Worm (Caenorhabditis elegans): ENCODE results near the gene C18H9.1.
A peak's percentile ranks its signal among the peaks of the same experiment; 100 is the strongest.

C18H9.1 gene

DNA sequence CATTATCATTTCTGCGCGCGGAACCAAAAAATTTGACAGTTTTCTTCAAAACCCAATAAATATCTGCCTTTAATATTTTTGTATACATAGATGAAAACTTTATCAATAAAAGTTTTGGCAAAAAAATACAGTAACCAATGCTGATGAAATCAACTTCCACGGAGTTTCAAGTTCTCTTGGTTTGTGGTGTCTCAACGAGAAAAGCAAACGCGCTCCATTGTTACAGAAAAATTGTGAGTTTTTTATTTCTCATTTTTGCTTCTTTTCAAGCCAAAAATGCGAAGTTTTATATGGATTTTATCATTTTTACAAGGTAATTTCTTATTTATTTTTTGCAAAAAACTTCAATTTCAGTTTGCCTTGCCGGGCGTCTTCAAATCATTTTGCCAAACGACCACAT is 35.8 kb downstream of the C18H9.1 start, which contains the start of gene T14B4.3:
Gene T14B4.3 (plus strand): TSS at position 264 of the 400 bp plus-strand sequence.
- TF ChIP-seq ceh-44 (GFP tag; IDR thresholded peaks at IDR 0.05) (0 out of 2 replicates have a peak, but pooled peaks have one; percentile 27), lin-1 (GFP tag; IDR thresholded peaks at IDR 0.05) (no peak), hlh-11 (tag; optimal IDR thresholded peaks at IDR 0.05) (no peak), ctbp-1 (GFP tag; IDR thresholded peaks at IDR 0.05) (no peak), cey-2 (tag; optimal IDR thresholded peaks at IDR 0.05; ENCODE audit: borderline replicate concordance, insufficient read depth) (no peak), daf-12 (tag; optimal IDR thresholded peaks at IDR 0.05) (no peak), F37D6.2 (tag; optimal IDR thresholded peaks at IDR 0.05) (no peak), ZK337.2 (GFP tag; IDR thresholded peaks at IDR 0.05) (no peak), nhr-11 (tag; optimal IDR thresholded peaks at IDR 0.05) (peak; percentile 45), F49E8.2 (tag; optimal IDR thresholded peaks at IDR 0.05; ENCODE audit: borderline replicate concordance) (no peak), snpc-1.2 (GFP tag; IDR thresholded peaks at IDR 0.05) (no peak), D1046.2 (GFP tag; IDR thresholded peaks at IDR 0.05) (no peak), zfp-2 (tag; optimal IDR thresholded peaks at IDR 0.05) (no peak), ztf-7 (tag; optimal IDR thresholded peaks at IDR 0.05) (no peak), nhr-28 (tag; optimal IDR thresholded peaks at IDR 0.05) (peak; percentile 59), arid-1 (GFP tag; conservative IDR thresholded peaks at IDR 0.05) (no peak), pha-4 (GFP tag; IDR thresholded peaks at IDR 0.05) (no peak), pha-4 (tag; optimal IDR thresholded peaks at IDR 0.05) (peak; percentile 51), skn-1 (tag; optimal IDR thresholded peaks at IDR 0.05) (no peak), mes-2 (tag; optimal IDR thresholded peaks at IDR 0.05; ENCODE audit: poor library complexity, severe bottlenecking) (peak; percentile 94), hif-1 (tag; optimal IDR thresholded peaks at IDR 0.05) (peak in 1 of 2 experiments; percentile 77), madf-9 (GFP tag; conservative IDR thresholded peaks at IDR 0.05) (no peak), nhr-48 (tag; optimal IDR thresholded peaks at IDR 0.05) (no peak), T26A8.4 (GFP tag; IDR thresholded peaks at IDR 0.05) (no peak), dmd-6 (GFP tag; IDR thresholded peaks at IDR 0.05) (no peak), ama-1 (optimal IDR thresholded peaks at IDR 0.05) (no peak), nhr-77 (tag; optimal IDR thresholded peaks at IDR 0.05) (peak; percentile 77), nhr-111 (GFP tag; optimal IDR thresholded peaks at IDR 0.05) (no peak), nhr-42 (GFP tag; IDR thresholded peaks at IDR 0.05) (no peak), Y75B8A.6 (GFP tag; IDR thresholded peaks at IDR 0.05) (no peak), unc-39 (tag; optimal IDR thresholded peaks at IDR 0.05) (no peak), ceh-82 (tag; optimal IDR thresholded peaks at IDR 0.05) (no peak), spr-1 (tag; optimal IDR thresholded peaks at IDR 0.05) (no peak), pqm-1 (tag; optimal IDR thresholded peaks at IDR 0.05) (no peak), php-3 (GFP tag; IDR thresholded peaks at IDR 0.05) (no peak), lin-38 (GFP tag; IDR thresholded peaks at IDR 0.05) (peak; percentile 97), Y105C5A.15 (GFP tag; IDR thresholded peaks at IDR 0.05) (no peak), nhr-25 (tag; optimal IDR thresholded peaks at IDR 0.05; ENCODE audit: borderline replicate concordance, insufficient read depth) (no peak), dmd-9 (GFP tag; IDR thresholded peaks at IDR 0.05) (no peak), R02D3.7 (tag; optimal IDR thresholded peaks at IDR 0.05) (no peak), nhr-41 (GFP tag; IDR thresholded peaks at IDR 0.05) (no peak), hmg-1.1 (GFP tag; IDR thresholded peaks at IDR 0.05) (peak; percentile 26; the same call in 1 of the 2 replicates), tag-97 (GFP tag; IDR thresholded peaks at IDR 0.05) (no peak), egl-27 (tag; optimal IDR thresholded peaks at IDR 0.05) (no peak), aly-2 (tag; optimal IDR thresholded peaks at IDR 0.05) (no peak), mdt-29 (GFP tag; IDR thresholded peaks at IDR 0.05) (no peak), lin-15B (tag; optimal IDR thresholded peaks at IDR 0.05) (no peak), jun-1 (tag; optimal IDR thresholded peaks at IDR 0.05) (no peak), daf-19 (GFP tag; conservative IDR thresholded peaks at IDR 0.05) (no peak), unc-62 (GFP tag; optimal IDR thresholded peaks at IDR 0.05 in 1 of 2) (no peak), unc-62 (tag; optimal IDR thresholded peaks at IDR 0.05) (no peak), unc-130 (GFP tag; optimal IDR thresholded peaks at IDR 0.05) (peak; percentile 76)

Measured in whole organism, L4 larva.